Worm (Caenorhabditis elegans) whole organism, L4/young adult: Measurements from ENCODE around the gene R13D11.3.

Experiments used
- W03F9.2 ChIP-seq: fragments of 150-350 bp; optimal IDR thresholded peaks from 2 replicates; lab custom pipeline; 2014; ENCODE audit warnings: missing biosample characterization, missing genetic modification characterization
- dao-5 ChIP-seq: sonication (generic microtip); optimal IDR thresholded peaks from 2 replicates; lab custom pipeline; 2016; ENCODE audit warnings: missing genotype, missing genetic modification characterization, moderate library complexity, missing compliant biosample characterization
- him-1 ChIP-seq: sonication (generic microtip); optimal IDR thresholded peaks from 2 replicates; lab custom pipeline; 2016; ENCODE audit warnings: missing genotype, missing genetic modification reagents, missing genetic modification characterization, missing compliant biosample characterization

DNA sequence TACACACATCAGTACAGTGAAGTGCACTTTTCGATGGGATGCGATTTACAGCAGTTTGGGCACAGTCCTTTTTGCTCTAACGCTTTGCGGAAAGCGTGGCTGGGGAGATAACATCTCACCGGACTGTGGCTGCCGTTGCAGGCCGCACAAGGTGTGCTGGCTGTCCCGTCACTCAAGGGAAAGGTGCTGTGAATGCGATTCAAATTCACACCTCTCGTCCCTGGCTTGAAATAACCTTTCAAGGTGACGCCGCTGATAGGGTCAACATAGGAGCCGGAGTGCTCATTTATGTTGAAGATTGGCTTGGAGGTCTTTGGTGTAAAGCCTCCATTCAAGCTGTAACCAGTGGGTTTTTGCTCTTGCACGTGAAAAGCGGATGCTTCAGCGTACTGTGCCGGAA lies 20.7 kb upstream of the R13D11.3 start:
- TF ChIP-seq W03F9.2: no peak
- no peak for TF ChIP-seq him-1 (tag; lab: Kevin White, UChicago)
- no peak for TF ChIP-seq dao-5 (tag; lab: Kevin White, UChicago)
